Worm (Caenorhabditis elegans): Measurements from ENCODE around the gene alh-1.

alh-1 gene

DNA sequence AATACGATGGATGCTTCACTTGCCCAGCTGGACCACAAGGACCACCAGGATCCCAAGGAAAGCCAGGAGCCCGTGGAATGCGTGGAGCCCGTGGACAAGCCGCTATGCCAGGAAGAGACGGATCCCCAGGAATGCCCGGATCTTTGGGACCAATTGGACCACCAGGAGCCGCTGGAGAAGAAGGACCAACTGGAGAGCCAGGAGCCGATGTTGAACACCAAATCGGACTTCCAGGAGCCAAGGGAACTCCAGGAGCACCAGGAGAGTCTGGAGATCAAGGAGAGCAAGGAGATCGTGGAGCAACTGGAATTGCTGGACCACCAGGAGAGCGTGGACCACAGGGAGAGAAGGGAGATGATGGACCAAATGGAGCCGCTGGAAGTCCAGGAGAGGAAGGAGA is 30.4 kb downstream of the alh-1 start:
- TF ChIP-seq zfh-2 (GFP tag; conservative IDR thresholded peaks at IDR 0.05) = peak; percentile 83
- no peak for TF ChIP-seq rec-8 (tag; optimal IDR thresholded peaks at IDR 0.05)
- no peak for TF ChIP-seq mes-4 (tag; optimal IDR thresholded peaks at IDR 0.05)
- no peak for TF ChIP-seq ama-1 (optimal IDR thresholded peaks at IDR 0.05)
- no peak for TF ChIP-seq ama-1 (GFP tag; optimal IDR thresholded peaks at IDR 0.05)
- no peak for TF ChIP-seq unc-62 (GFP tag; optimal IDR thresholded peaks at IDR 0.05)
- TF ChIP-seq chd-7 (tag; optimal IDR thresholded peaks at IDR 0.05) = no peak
- TF ChIP-seq egrh-3 (GFP tag; IDR thresholded peaks at IDR 0.05) = peak; percentile 62; the same call in 1 of the 2 replicates

DNA sequence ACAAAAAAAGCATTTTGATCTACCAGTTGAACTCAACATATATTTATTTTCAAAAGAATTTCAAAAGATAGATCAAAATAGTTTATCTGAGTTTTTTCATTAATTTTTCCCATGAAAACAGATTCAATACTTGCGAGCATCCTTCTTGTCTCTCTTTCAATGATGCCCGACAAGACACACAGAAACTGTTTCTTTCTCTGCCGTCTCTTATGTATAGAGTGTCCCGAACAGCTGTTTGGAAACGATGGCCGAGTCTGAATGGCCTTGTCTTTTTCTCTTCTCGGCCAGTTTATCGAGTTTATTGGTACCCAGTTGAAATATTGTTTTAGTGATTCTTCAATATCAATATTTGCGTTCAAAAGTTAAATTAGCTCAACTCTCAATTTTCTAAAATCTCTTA is 31.2 kb downstream of the alh-1 start:
- TF ChIP-seq tbx-9 (tag; optimal IDR thresholded peaks at IDR 0.05; ENCODE audit: borderline replicate concordance) (no peak), hmg-20 (GFP tag; IDR thresholded peaks at IDR 0.05) (no peak), zfh-2 (GFP tag; conservative IDR thresholded peaks at IDR 0.05) (no peak), lin-54 (GFP tag; optimal IDR thresholded peaks at IDR 0.05) (no peak), attf-5 (GFP tag; optimal IDR thresholded peaks at IDR 0.05) (peak; percentile 68), F23B12.7 (tag; optimal IDR thresholded peaks at IDR 0.05; ENCODE audit: insufficient read depth) (peak; percentile 5), ceh-40 (GFP tag; IDR thresholded peaks at IDR 0.05) (no peak), egl-44 (GFP tag; IDR thresholded peaks at IDR 0.05) (no peak), Y53G8AR.9 (GFP tag; conservative IDR thresholded peaks at IDR 0.05) (no peak), pbrm-1 (GFP tag; IDR thresholded peaks at IDR 0.05) (no peak), attf-3 (GFP tag; conservative IDR thresholded peaks at IDR 0.05) (no peak), ceh-27 (GFP tag; optimal IDR thresholded peaks at IDR 0.05) (no peak), snpc-3.4 (tag; optimal IDR thresholded peaks at IDR 0.05) (no peak), ztf-26 (tag; optimal IDR thresholded peaks at IDR 0.05) (no peak), madf-8 (GFP tag; conservative IDR thresholded peaks at IDR 0.05) (0 out of 2 replicates have a peak, but pooled peaks have one; percentile 28), zim-3 (tag; optimal IDR thresholded peaks at IDR 0.05) (no peak), him-1 (tag; optimal IDR thresholded peaks at IDR 0.05) (no peak), chd-7 (tag; optimal IDR thresholded peaks at IDR 0.05) (no peak), dpl-1 (GFP tag; optimal IDR thresholded peaks at IDR 0.05) (no peak), die-1 (tag; optimal IDR thresholded peaks at IDR 0.05) (no peak), sdz-38 (tag; optimal IDR thresholded peaks at IDR 0.05) (no peak), ztf-6 (GFP tag; IDR thresholded peaks at IDR 0.05) (no peak), F57C9.4 (tag; optimal IDR thresholded peaks at IDR 0.05) (no peak), T26A5.8 (tag; optimal IDR thresholded peaks at IDR 0.05) (no peak), B0035.1 (tag; optimal IDR thresholded peaks at IDR 0.05) (no peak), efl-1 (GFP tag; optimal IDR thresholded peaks at IDR 0.05) (peak; percentile 23), egl-18 (GFP tag; IDR thresholded peaks at IDR 0.05) (no peak), K11D2.4 (GFP tag; IDR thresholded peaks at IDR 0.05) (no peak), nfya-1 (tag; optimal IDR thresholded peaks at IDR 0.05; ENCODE audit: borderline replicate concordance, insufficient read depth) (no peak), lsy-27 (tag; optimal IDR thresholded peaks at IDR 0.05; ENCODE audit: borderline replicate concordance, insufficient read depth) (no peak), T07F8.4 (tag; optimal IDR thresholded peaks at IDR 0.05) (no peak), Y53F4B.3 (GFP tag; IDR thresholded peaks at IDR 0.05) (no peak), F55B11.4 (tag; optimal IDR thresholded peaks at IDR 0.05; ENCODE audit: borderline replicate concordance, insufficient read depth) (no peak), repo-1 (tag; optimal IDR thresholded peaks at IDR 0.05) (no peak), D2030.7 (GFP tag; IDR thresholded peaks at IDR 0.05) (no peak), Y56A3A.18 (GFP tag; IDR thresholded peaks at IDR 0.05) (no peak), hsf-1 (GFP tag; IDR thresholded peaks at IDR 0.05) (no peak), egrh-3 (GFP tag; IDR thresholded peaks at IDR 0.05) (no peak), gei-17 (GFP tag; optimal IDR thresholded peaks at IDR 0.05) (no peak), ceh-79 (tag; optimal IDR thresholded peaks at IDR 0.05) (no peak), snpc-1.1 (tag; optimal IDR thresholded peaks at IDR 0.05; ENCODE audit: insufficient read depth) (no peak), ztf-28 (GFP tag; IDR thresholded peaks at IDR 0.05) (no peak)

All from whole organism, young adult.